Fruit fly (Drosophila melanogaster): ENCODE measurements around the gene dnd.

Gene dnd

dm6 chr3R:21886861-21887587 is at the start of gene dnd, which contains the start of gene CG6678:
Gene dnd, minus strand, starts transcription at chr3R:21887355.
Gene CG6678, plus strand, starts transcription at chr3R:21887029.
- TF ChIP-seq lz (GFP tag; optimal IDR thresholded peaks at IDR 0.05), result no peak
- no peak for TF ChIP-seq ss (GFP tag; optimal IDR thresholded peaks at IDR 0.05)
- TF ChIP-seq vri (GFP tag; optimal IDR thresholded peaks at IDR 0.05), result peak; percentile 1

- TF ChIP-seq Met (GFP tag; optimal IDR thresholded peaks at IDR 0.05) (peak; percentile 57), Hr39 (GFP tag; optimal IDR thresholded peaks at IDR 0.05) (peak; percentile 60), ss (GFP tag; optimal IDR thresholded peaks at IDR 0.05) (peak; percentile 32 to 44), dac (GFP tag; optimal IDR thresholded peaks at IDR 0.05) (no peak), fd59A (GFP tag; optimal IDR thresholded peaks at IDR 0.05) (peak; percentile 36), acj6 (GFP tag; optimal IDR thresholded peaks at IDR 0.05) (peak; percentile 61), Ets21C (GFP tag; optimal IDR thresholded peaks at IDR 0.05) (peak; percentile 25), CG10669 (GFP tag; optimal IDR thresholded peaks at IDR 0.05) (peak; percentile 73), topi (GFP tag; optimal IDR thresholded peaks at IDR 0.05) (peak; percentile 49), CG6808 (GFP tag; optimal IDR thresholded peaks at IDR 0.05) (peak; percentile 65), CG6163 (GFP tag; IDR thresholded peaks at IDR 0.05) (peak; percentile 59; the same call in 2 of the 3 replicates), CG7368 (GFP tag; optimal IDR thresholded peaks at IDR 0.05) (peak; percentile 26), net (GFP tag; optimal IDR thresholded peaks at IDR 0.05) (peak; percentile 47), eg (GFP tag; IDR thresholded peaks at IDR 0.05) (peak; percentile 61; the same call in 1 of the 3 replicates), spab (GFP tag; optimal IDR thresholded peaks at IDR 0.05) (peak; percentile 59), Sox14 (GFP tag; optimal IDR thresholded peaks at IDR 0.05) (peak; percentile 58), Eip78C (GFP tag) (peak; percentile 91), fkh (GFP tag; optimal IDR thresholded peaks at IDR 0.05) (no peak), dsx (GFP tag; optimal IDR thresholded peaks at IDR 0.05; ENCODE audit: poor library complexity, severe bottlenecking) (peak; percentile 61), CG6792 (GFP tag; optimal IDR thresholded peaks at IDR 0.05) (peak; percentile 44), Eip75B (GFP tag; optimal IDR thresholded peaks at IDR 0.05) (peak; percentile 69), Blimp-1 (GFP tag; optimal IDR thresholded peaks at IDR 0.05) (no peak), CG11902 (GFP tag; optimal IDR thresholded peaks at IDR 0.05) (peak; percentile 12), CG1621 (tag; optimal IDR thresholded peaks at IDR 0.05) (peak; percentile 61), Ets96B (tag; optimal IDR thresholded peaks at IDR 0.05) (peak; percentile 71), Smox (GFP tag; optimal IDR thresholded peaks at IDR 0.05) (peak; percentile 54), Lpt (GFP tag; optimal IDR thresholded peaks at IDR 0.05) (no peak), OdsH (GFP tag; optimal IDR thresholded peaks at IDR 0.05) (peak; percentile 61), CG11294 (GFP tag; IDR thresholded peaks at IDR 0.05) (no peak), CG10631 (GFP tag; optimal IDR thresholded peaks at IDR 0.05) (peak; percentile 72), CG3032 (tag; optimal IDR thresholded peaks at IDR 0.05) (peak; percentile 70), CG6276 (GFP tag; optimal IDR thresholded peaks at IDR 0.05) (no peak), CG15336 (GFP tag; IDR thresholded peaks at IDR 0.05) (0 out of 2 replicates have a peak, but pooled peaks have one; percentile 32), svp (GFP tag) (peak; percentile 75), fd85E (GFP tag; optimal IDR thresholded peaks at IDR 0.05) (no peak), CG8632 (GFP tag; optimal IDR thresholded peaks at IDR 0.05) (peak; percentile 36), CG11762 (GFP tag; optimal IDR thresholded peaks at IDR 0.05; ENCODE audit: insufficient read depth) (no peak), Sox15 (GFP tag; optimal IDR thresholded peaks at IDR 0.05) (peak; percentile 23), esn (GFP tag; optimal IDR thresholded peaks at IDR 0.05) (peak; percentile 60), Hr38 (GFP tag; optimal IDR thresholded peaks at IDR 0.05) (no peak), CG31627 (GFP tag; optimal IDR thresholded peaks at IDR 0.05) (peak; percentile 54), CG4318 (GFP tag; optimal IDR thresholded peaks at IDR 0.05) (no peak), CG32006 (GFP tag; optimal IDR thresholded peaks at IDR 0.05) (peak; percentile 46), CG3919 (GFP tag; optimal IDR thresholded peaks at IDR 0.05) (peak; percentile 62), CG16779 (tag; optimal IDR thresholded peaks at IDR 0.05) (peak; percentile 5), Gug (GFP tag; IDR thresholded peaks at IDR 0.05) (no peak)
Observed at dm6 chr3R:21935191-21935590, 48.0 kb upstream of the dnd start.
